Fruit fly (Drosophila melanogaster): ENCODE results near the gene CG9743.
A peak's percentile ranks its signal among the peaks of the same experiment; 100 is the strongest.

Gene CG9743

dm6 chr3R:30195606-30196049 lies 7.2 kb downstream of the CG9743 start (continued):
- peak; percentile 93 for TF ChIP-seq CG7928 (GFP tag; optimal IDR thresholded peaks at IDR 0.05)
- TF ChIP-seq Scr (GFP tag; IDR thresholded peaks at IDR 0.05; ENCODE audit: partially characterized antibody), result no peak
- peak; percentile 3 for TF ChIP-seq Dp (GFP tag; optimal IDR thresholded peaks at IDR 0.05)
- no peak for TF ChIP-seq CG8924 (tag; optimal IDR thresholded peaks at IDR 0.05)
- TF ChIP-seq lmd (GFP tag; IDR thresholded peaks at IDR 0.05), result peak; percentile 72
- TF ChIP-seq otp (GFP tag; IDR thresholded peaks at IDR 0.05), result no peak
- peak; percentile 52 for TF ChIP-seq tgo (GFP tag; IDR thresholded peaks at IDR 0.05)
- no peak for TF ChIP-seq tx (GFP tag; optimal IDR thresholded peaks at IDR 0.05)
- peak; percentile 28; the same call in 1 of the 2 replicates for TF ChIP-seq Dref (GFP tag; IDR thresholded peaks at IDR 0.05)
- TF ChIP-seq CG8388 (GFP tag; optimal IDR thresholded peaks at IDR 0.05), result no peak
- peak; percentile 59; the same call in 1 of the 3 replicates for TF ChIP-seq CG11695 (GFP tag; IDR thresholded peaks at IDR 0.05)
- peak; percentile 42 for TF ChIP-seq mirr (GFP tag; optimal IDR thresholded peaks at IDR 0.05)
- TF ChIP-seq CG4730 (GFP tag; IDR thresholded peaks at IDR 0.05), result 0 out of 2 replicates have a peak, but pooled peaks have one; percentile 20
- TF ChIP-seq unc-4 (GFP tag; IDR thresholded peaks at IDR 0.05; ENCODE audit: partially characterized antibody), result no peak
- no peak for TF ChIP-seq D19A (tag; optimal IDR thresholded peaks at IDR 0.05)
- no peak for TF ChIP-seq CG7271 (tag; optimal IDR thresholded peaks at IDR 0.05)
- no peak for TF ChIP-seq CG18476 (GFP tag; optimal IDR thresholded peaks at IDR 0.05)
- TF ChIP-seq Mes4 (GFP tag; optimal IDR thresholded peaks at IDR 0.05), result no peak
- no peak for TF ChIP-seq CG1832 (GFP tag; optimal IDR thresholded peaks at IDR 0.05)
- no peak for TF ChIP-seq CG17186 (GFP tag; optimal IDR thresholded peaks at IDR 0.05)
- peak; percentile 47 for TF ChIP-seq Adf1 (GFP tag; IDR thresholded peaks at IDR 0.05)
- TF ChIP-seq Ravus (GFP tag; IDR thresholded peaks at IDR 0.05), result no peak
- TF ChIP-seq BtbVII (GFP tag; optimal IDR thresholded peaks at IDR 0.05), result no peak
- peak; percentile 48 for TF ChIP-seq YL-1 (GFP tag; optimal IDR thresholded peaks at IDR 0.05)
- TF ChIP-seq rib (GFP tag; IDR thresholded peaks at IDR 0.05), result peak; percentile 80; the same call in 1 of the 2 replicates
- no peak for TF ChIP-seq crp (GFP tag; optimal IDR thresholded peaks at IDR 0.05)
- no peak for TF ChIP-seq CG4328 (GFP tag; optimal IDR thresholded peaks at IDR 0.05)
- TF ChIP-seq Deaf1 (tag; optimal IDR thresholded peaks at IDR 0.05), result peak; percentile 60
- TF ChIP-seq CG10274 (GFP tag; optimal IDR thresholded peaks at IDR 0.05), result no peak
- no peak for TF ChIP-seq klu (GFP tag; IDR thresholded peaks at IDR 0.05)
- peak; percentile 8 for TF ChIP-seq Usf (GFP tag; optimal IDR thresholded peaks at IDR 0.05)
- no peak for TF ChIP-seq D (optimal IDR thresholded peaks at IDR 0.05)
- no peak for TF ChIP-seq D (GFP tag; optimal IDR thresholded peaks at IDR 0.05)
- TF ChIP-seq Hand (GFP tag; optimal IDR thresholded peaks at IDR 0.05), result no peak
- no peak for TF ChIP-seq cad (GFP tag; optimal IDR thresholded peaks at IDR 0.05)
- no peak for TF ChIP-seq CG10959 (GFP tag; IDR thresholded peaks at IDR 0.05)
- TF ChIP-seq CG11093 (GFP tag; IDR thresholded peaks at IDR 0.05), result 0 out of 3 replicates have a peak, but pooled peaks have one; percentile 28
- 0 out of 2 replicates have a peak, but pooled peaks have one; percentile 14 for TF ChIP-seq Oaz (GFP tag; IDR thresholded peaks at IDR 0.05)
- peak; percentile 67 for TF ChIP-seq lilli (GFP tag; optimal IDR thresholded peaks at IDR 0.05)
- TF ChIP-seq CG4617 (GFP tag; optimal IDR thresholded peaks at IDR 0.05; ENCODE audit: borderline replicate concordance), result no peak
- peak in 1 of 2 experiments; percentile 4 for TF ChIP-seq Hr78 (GFP tag; optimal IDR thresholded peaks at IDR 0.05)
- TF ChIP-seq Xbp1 (GFP tag; optimal IDR thresholded peaks at IDR 0.05), result peak; percentile 62
- TF ChIP-seq toy (GFP tag; IDR thresholded peaks at IDR 0.05), result 0 out of 2 replicates have a peak, but pooled peaks have one; percentile 27
- no peak for TF ChIP-seq CG10209 (GFP tag; optimal IDR thresholded peaks at IDR 0.05)
- TF ChIP-seq CG34376 (GFP tag; optimal IDR thresholded peaks at IDR 0.05), result peak; percentile 31
- peak; percentile 2 for TF ChIP-seq CG12744 (GFP tag; optimal IDR thresholded peaks at IDR 0.05)
- TF ChIP-seq CG4404 (GFP tag; IDR thresholded peaks at IDR 0.05), result no peak
- no peak for TF ChIP-seq ro (GFP tag; IDR thresholded peaks at IDR 0.05)
- TF ChIP-seq Dad (GFP tag; optimal IDR thresholded peaks at IDR 0.05), result no peak
- peak; percentile 7 for TF ChIP-seq CG12155 (GFP tag; optimal IDR thresholded peaks at IDR 0.05)
- TF ChIP-seq CG2199 (GFP tag; IDR thresholded peaks at IDR 0.05), result no peak

Measured in whole organism, embryonic.